Worm (Caenorhabditis elegans) whole organism, early embryonic: ENCODE measurements around the gene Y57A10C.10.

ENCODE experiments used
- B0310.2 ChIP-seq: sonication (generic microtip); optimal IDR thresholded peaks from 2 replicates; lab custom pipeline; 2016; ENCODE audit warnings: mild to moderate bottlenecking, missing genetic modification characterization, missing compliant biosample characterization
- aly-1 ChIP-seq: sonication (generic microtip); optimal IDR thresholded peaks from 2 replicates; lab custom pipeline; 2016; ENCODE audit warnings: missing genetic modification characterization, missing compliant biosample characterization
- ama-1 ChIP-seq: fragments of 150-350 bp; optimal IDR thresholded peaks from 2 replicates; lab custom pipeline; 2014
- ceh-13 ChIP-seq: fragments of 200-800 bp; sonication (Bioruptor generic); optimal IDR thresholded peaks from 2 replicates; lab custom pipeline; 2018; ENCODE audit warnings: mild to moderate bottlenecking, missing genetic modification characterization, missing compliant biosample characterization
- ceh-36 ChIP-seq: sonication (generic microtip); optimal IDR thresholded peaks from 2 replicates; lab custom pipeline; 2016; ENCODE audit warnings: missing genetic modification characterization, inconsistent platforms, missing compliant biosample characterization
- flt-1 ChIP-seq: fragments of 200-800 bp; sonication (Bioruptor generic); IDR thresholded peaks from 2 replicates; pipeline ENCODE4 v1.3.6; 2022; ENCODE audit warnings: missing genetic modification characterization, missing compliant biosample characterization
- hmbx-1 ChIP-seq: sonication (generic microtip); optimal IDR thresholded peaks from 2 replicates; lab custom pipeline; 2016; ENCODE audit warnings: mild to moderate bottlenecking, missing genetic modification characterization, missing compliant biosample characterization
- hmg-4 ChIP-seq: fragments of 200-800 bp; sonication (Bioruptor generic); optimal IDR thresholded peaks from 2 replicates; lab custom pipeline; 2018; ENCODE audit warnings: mild to moderate bottlenecking, missing genetic modification characterization, missing compliant biosample characterization
- hnd-1 ChIP-seq: sonication (generic microtip); optimal IDR thresholded peaks from 2 replicates; lab custom pipeline; 2016; ENCODE audit warnings: missing genetic modification characterization, missing compliant biosample characterization
- pes-1 ChIP-seq: fragments of 200-800 bp; sonication (Bioruptor generic); IDR thresholded peaks from 2 replicates; pipeline ENCODE4 v1.3.6; 2022; ENCODE audit warnings: missing genetic modification reagents, missing genetic modification characterization, missing compliant biosample characterization
- scrt-1 ChIP-seq: fragments of 200-800 bp; sonication (Bioruptor generic); IDR thresholded peaks from 2 replicates; pipeline ENCODE4 v1.3.6; 2022; ENCODE audit warnings: missing genetic modification characterization, missing compliant biosample characterization
- tbx-11 ChIP-seq: fragments of 200-800 bp; sonication (Bioruptor generic); IDR thresholded peaks from 2 replicates; pipeline ENCODE4 v1.3.6; 2022; ENCODE audit warnings: missing genetic modification characterization, missing compliant biosample characterization
- tbx-37 ChIP-seq: fragments of 200-800 bp; sonication (Bioruptor generic); conservative IDR thresholded peaks from 2 replicates; pipeline ENCODE4 v1.3.6; 2022; ENCODE audit warnings: missing genetic modification reagents, missing genetic modification characterization, missing compliant biosample characterization
- tra-4 ChIP-seq: sonication (generic microtip); optimal IDR thresholded peaks from 2 replicates; lab custom pipeline; 2017; ENCODE audit warnings: missing genetic modification characterization, missing compliant biosample characterization

The Y57A10C.10 gene

DNA sequence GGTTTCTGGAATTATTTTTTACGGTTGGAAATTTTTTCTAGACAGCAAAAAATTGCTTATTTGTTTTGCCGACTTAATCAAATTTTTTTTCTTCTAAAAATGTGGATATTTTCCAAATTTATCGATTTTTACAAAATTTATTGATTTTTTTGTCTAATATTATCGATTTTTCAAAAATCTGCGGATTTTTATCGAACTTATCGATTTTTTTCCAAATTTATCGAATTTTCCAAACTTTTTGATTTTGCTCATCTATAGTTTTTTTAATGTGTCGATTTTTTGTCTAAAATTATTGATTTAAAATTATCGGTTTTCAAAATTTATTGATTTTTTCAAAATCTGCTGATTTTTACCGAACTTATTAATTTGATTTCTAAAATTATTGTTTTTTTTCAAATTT is 46.9 kb downstream of the Y57A10C.10 start:
- no peak for TF ChIP-seq hmbx-1 (tag; lab: Kevin White, UChicago)
- TF ChIP-seq scrt-1, result no peak
- TF ChIP-seq hnd-1, result no peak
- no peak for TF ChIP-seq tbx-11 (GFP tag; lab: Robert Waterston, UW)
- TF ChIP-seq tra-4, result no peak
- no peak for TF ChIP-seq hmg-4 (GFP tag; lab: Kevin White, UChicago)
- no peak for TF ChIP-seq flt-1 (GFP tag; lab: Robert Waterston, UW)
- TF ChIP-seq aly-1 (tag; lab: Kevin White, UChicago), result no peak
- no peak for TF ChIP-seq tbx-37 (GFP tag; lab: Robert Waterston, UW)
- no peak for TF ChIP-seq B0310.2 (tag; lab: Kevin White, UChicago)
- no peak for TF ChIP-seq pes-1 (GFP tag; lab: Robert Waterston, UW)

DNA sequence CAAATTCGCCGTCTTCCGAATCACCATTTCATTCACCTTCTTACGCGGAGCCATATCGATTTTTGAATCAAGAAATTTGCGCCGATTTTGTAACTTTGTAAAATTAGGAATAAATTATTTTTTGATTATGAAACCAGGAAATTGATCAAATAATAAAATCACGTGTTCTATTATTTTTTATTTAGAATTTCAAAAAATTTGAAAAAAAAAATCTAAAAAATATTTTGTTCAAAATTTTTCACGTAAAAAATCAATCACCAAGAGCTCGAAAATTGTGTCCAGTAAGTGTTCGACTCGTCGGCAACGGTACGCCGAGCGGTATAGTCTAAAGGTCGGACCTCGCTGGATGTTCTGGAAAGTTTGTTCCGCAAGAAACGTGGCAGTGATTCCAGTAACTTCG is 47.4 kb downstream of the Y57A10C.10 start, which contains the start of gene Y57A10B.7:
Gene Y57A10B.7 (minus strand): TSS at position 101 of the 400 bp plus-strand sequence.
- TF ChIP-seq hmbx-1 (tag; lab: Kevin White, UChicago) (no peak), scrt-1 (no peak), tbx-37 (GFP tag; lab: Robert Waterston, UW) (no peak), pes-1 (GFP tag; lab: Robert Waterston, UW) (no peak), ceh-36 (tag; lab: Kevin White, UChicago) (no peak), aly-1 (tag; lab: Kevin White, UChicago) (no peak), ceh-13 (GFP tag; lab: Kevin White, UChicago) (no peak), tra-4 (no peak), ama-1 (lab: Kevin White, UChicago) (no peak)
